Fruit fly (Drosophila melanogaster): Measurements from ENCODE around the gene CG11555.
A peak's percentile ranks its signal among the peaks of the same experiment; 100 is the strongest.

DNA sequence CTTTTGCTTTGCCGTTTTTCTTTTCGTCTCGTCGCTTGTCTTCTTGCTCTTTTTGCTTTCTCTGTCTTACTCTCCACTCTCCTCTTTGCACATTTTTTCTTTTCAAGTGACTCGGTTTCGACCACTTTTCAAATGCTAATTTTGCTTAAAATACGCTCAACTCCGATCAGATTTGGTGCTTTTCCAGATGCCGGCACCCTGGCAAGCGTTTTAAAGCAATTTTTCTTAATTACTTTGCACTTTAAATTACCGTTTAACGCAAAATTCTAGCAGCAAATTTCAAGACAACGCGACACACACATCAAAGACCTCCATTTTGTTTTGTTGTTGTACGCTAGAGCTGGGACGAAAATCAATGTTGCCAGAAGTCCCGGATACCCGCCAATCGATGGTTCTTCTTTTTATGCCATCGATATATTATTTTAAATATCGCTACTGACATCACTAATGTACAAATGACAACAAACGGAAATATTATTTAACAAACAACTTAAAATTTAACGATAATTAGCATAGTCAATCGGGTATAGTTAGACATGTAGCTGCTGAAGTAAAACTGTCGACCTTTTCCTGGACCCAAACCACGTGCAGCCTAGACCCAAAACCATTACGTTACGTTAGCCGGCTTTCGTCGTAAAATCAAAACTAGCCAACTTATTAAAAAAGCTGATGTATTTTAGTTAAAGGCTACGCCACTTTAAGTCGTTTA lies 23.0 kb upstream of the CG11555 start, which contains the start of gene kis:
- TF ChIP-seq CG13624 (GFP tag; optimal IDR thresholded peaks at IDR 0.05) (peak; percentile 68), lilli (GFP tag; optimal IDR thresholded peaks at IDR 0.05) (peak; percentile 76), sisA (GFP tag; IDR thresholded peaks at IDR 0.05) (no peak), CG31441 (GFP tag; IDR thresholded peaks at IDR 0.05) (no peak), CG14710 (tag; optimal IDR thresholded peaks at IDR 0.05) (peak; percentile 80), Sox102F (GFP tag; optimal IDR thresholded peaks at IDR 0.05) (peak; percentile 10), btn (GFP tag; optimal IDR thresholded peaks at IDR 0.05) (peak; percentile 2), CG2678 (tag; optimal IDR thresholded peaks at IDR 0.05) (peak; percentile 41), dmrt11E (tag; optimal IDR thresholded peaks at IDR 0.05) (no peak), lola (GFP tag; optimal IDR thresholded peaks at IDR 0.05) (no peak), chn (GFP tag; optimal IDR thresholded peaks at IDR 0.05) (peak; percentile 40), Hr78 (GFP tag; optimal IDR thresholded peaks at IDR 0.05) (peak in 1 of 2 experiments; percentile 59), fd64A (GFP tag; optimal IDR thresholded peaks at IDR 0.05) (no peak)
